Worm (Caenorhabditis elegans): Measurements from ENCODE around the gene ZK673.4.

The ZK673.4 gene

ce11 chrII:10443898-10444297, 8.8 kb upstream of the ZK673.4 start:
- TF ChIP-seq fos-1 (tag; optimal IDR thresholded peaks at IDR 0.05) (peak; percentile 43), lin-13 (GFP tag; optimal IDR thresholded peaks at IDR 0.05) (no peak), sma-9 (GFP tag; optimal IDR thresholded peaks at IDR 0.05) (peak; percentile 50), sma-9 (tag; optimal IDR thresholded peaks at IDR 0.05) (no peak), R02D3.7 (tag; optimal IDR thresholded peaks at IDR 0.05) (no peak)

- no peak for TF ChIP-seq nhr-11 (tag; optimal IDR thresholded peaks at IDR 0.05)
- no peak for TF ChIP-seq lin-11 (tag; optimal IDR thresholded peaks at IDR 0.05)
- TF ChIP-seq unc-55 (GFP tag; optimal IDR thresholded peaks at IDR 0.05), result no peak
- peak; percentile 22 for TF ChIP-seq nhr-129 (tag; optimal IDR thresholded peaks at IDR 0.05)
- no peak for TF ChIP-seq Y55F3AM.14 (GFP tag; optimal IDR thresholded peaks at IDR 0.05)
- peak in 1 of 2 experiments; percentile 74 for TF ChIP-seq lsy-2 (tag; optimal IDR thresholded peaks at IDR 0.05)
- no peak for TF ChIP-seq elt-3 (tag; optimal IDR thresholded peaks at IDR 0.05)
- TF ChIP-seq egl-27 (tag; optimal IDR thresholded peaks at IDR 0.05), result no peak
- TF ChIP-seq ztf-1 (GFP tag; conservative IDR thresholded peaks at IDR 0.05), result no peak
- TF ChIP-seq unc-62 (GFP tag; optimal IDR thresholded peaks at IDR 0.05), result no peak
- TF ChIP-seq F13H6.1 (tag; optimal IDR thresholded peaks at IDR 0.05), result peak; percentile 16
- TF ChIP-seq sma-9 (GFP tag; optimal IDR thresholded peaks at IDR 0.05), result peak; percentile 34
- no peak for TF ChIP-seq sma-9 (tag; optimal IDR thresholded peaks at IDR 0.05)
- TF ChIP-seq ztf-4 (tag; optimal IDR thresholded peaks at IDR 0.05), result no peak
- TF ChIP-seq dmd-4 (tag; optimal IDR thresholded peaks at IDR 0.05), result no peak
Measured at ce11 chrII:10444971-10445707, 7.6 kb upstream of the ZK673.4 start.

ce11 chrII:10445738-10446137, 7.0 kb upstream of the ZK673.4 start:
- TF ChIP-seq fos-1 (tag; optimal IDR thresholded peaks at IDR 0.05) (peak; percentile 56), unc-55 (GFP tag; optimal IDR thresholded peaks at IDR 0.05) (peak; percentile 32), unc-62 (GFP tag; optimal IDR thresholded peaks at IDR 0.05) (no peak), ceh-82 (tag; optimal IDR thresholded peaks at IDR 0.05) (no peak), snpc-4 (tag; optimal IDR thresholded peaks at IDR 0.05) (no peak), sma-3 (GFP tag; optimal IDR thresholded peaks at IDR 0.05) (no peak), R02D3.7 (tag; optimal IDR thresholded peaks at IDR 0.05) (no peak), ztf-1 (GFP tag; conservative IDR thresholded peaks at IDR 0.05) (no peak), nhr-23 (tag; optimal IDR thresholded peaks at IDR 0.05) (no peak), F13H6.1 (tag; optimal IDR thresholded peaks at IDR 0.05) (no peak), lsy-2 (tag; optimal IDR thresholded peaks at IDR 0.05) (peak in 1 of 2 experiments; percentile 7), ceh-16 (tag; optimal IDR thresholded peaks at IDR 0.05) (no peak), blmp-1 (tag; optimal IDR thresholded peaks at IDR 0.05; ENCODE audit: insufficient read depth) (no peak), nhr-129 (tag; optimal IDR thresholded peaks at IDR 0.05) (peak; percentile 97), elt-1 (tag; optimal IDR thresholded peaks at IDR 0.05) (no peak), ama-1 (optimal IDR thresholded peaks at IDR 0.05) (peak; percentile 43), sma-9 (GFP tag; optimal IDR thresholded peaks at IDR 0.05) (peak; percentile 83), sma-9 (tag; optimal IDR thresholded peaks at IDR 0.05) (no peak), crh-2 (tag; optimal IDR thresholded peaks at IDR 0.05) (no peak), skn-1 (tag; optimal IDR thresholded peaks at IDR 0.05) (no peak), zag-1 (tag; optimal IDR thresholded peaks at IDR 0.05) (no peak), nhr-6 (tag; optimal IDR thresholded peaks at IDR 0.05) (no peak), ztf-4 (tag; optimal IDR thresholded peaks at IDR 0.05) (no peak), C34F6.9 (tag; optimal IDR thresholded peaks at IDR 0.05) (peak; percentile 22), aly-2 (tag; optimal IDR thresholded peaks at IDR 0.05) (no peak), mdl-1 (tag; optimal IDR thresholded peaks at IDR 0.05) (peak; percentile 15 to 23), nhr-10 (tag; optimal IDR thresholded peaks at IDR 0.05) (no peak), lin-11 (tag; optimal IDR thresholded peaks at IDR 0.05) (peak; percentile 17), mab-5 (tag; optimal IDR thresholded peaks at IDR 0.05) (no peak), nhr-21 (tag; optimal IDR thresholded peaks at IDR 0.05) (no peak), nhr-11 (tag; optimal IDR thresholded peaks at IDR 0.05) (peak; percentile 63), elt-3 (tag; optimal IDR thresholded peaks at IDR 0.05) (no peak), egl-27 (tag; optimal IDR thresholded peaks at IDR 0.05) (no peak), dmd-4 (tag; optimal IDR thresholded peaks at IDR 0.05) (no peak), nhr-12 (tag; optimal IDR thresholded peaks at IDR 0.05) (no peak), sem-4 (tag; optimal IDR thresholded peaks at IDR 0.05) (no peak), Y55F3AM.14 (GFP tag; optimal IDR thresholded peaks at IDR 0.05) (no peak), mbf-1 (tag; optimal IDR thresholded peaks at IDR 0.05) (no peak), gmeb-1 (tag; optimal IDR thresholded peaks at IDR 0.05) (peak; percentile 7), nhr-77 (tag; optimal IDR thresholded peaks at IDR 0.05) (no peak), alr-1 (tag; optimal IDR thresholded peaks at IDR 0.05) (no peak), unc-39 (tag; optimal IDR thresholded peaks at IDR 0.05) (no peak), lin-39 (tag; optimal IDR thresholded peaks at IDR 0.05) (no peak), nhr-237 (tag; optimal IDR thresholded peaks at IDR 0.05) (no peak), peb-1 (tag; optimal IDR thresholded peaks at IDR 0.05) (no peak), ZK546.5 (tag; optimal IDR thresholded peaks at IDR 0.05) (no peak), nhr-25 (tag; optimal IDR thresholded peaks at IDR 0.05) (no peak)
